Worm (Caenorhabditis elegans): Measurements from ENCODE around the gene Y41D4A.7.

Y41D4A.7 gene

ce11 chrIV:1706996-1707395, 54.4 kb downstream of the Y41D4A.7 start, which contains the start of gene K08D12.4:
Gene K08D12.4, plus strand, starts transcription at chrIV:1707296.
- no peak for TF ChIP-seq ama-1 (optimal IDR thresholded peaks at IDR 0.05)
- TF ChIP-seq crh-2 (tag; optimal IDR thresholded peaks at IDR 0.05), result no peak
- no peak for TF ChIP-seq blmp-1 (tag; optimal IDR thresholded peaks at IDR 0.05; ENCODE audit: insufficient read depth)
- no peak for TF ChIP-seq zag-1 (tag; optimal IDR thresholded peaks at IDR 0.05)
- TF ChIP-seq ceh-82 (tag; optimal IDR thresholded peaks at IDR 0.05), result no peak
- no peak for TF ChIP-seq nhr-23 (tag; optimal IDR thresholded peaks at IDR 0.05)
- no peak for TF ChIP-seq egl-27 (tag; optimal IDR thresholded peaks at IDR 0.05)
- no peak for TF ChIP-seq nhr-11 (tag; optimal IDR thresholded peaks at IDR 0.05)
- no peak for TF ChIP-seq Y55F3AM.14 (GFP tag; optimal IDR thresholded peaks at IDR 0.05)
- TF ChIP-seq F13H6.1 (tag; optimal IDR thresholded peaks at IDR 0.05), result no peak
- TF ChIP-seq ceh-16 (tag; optimal IDR thresholded peaks at IDR 0.05), result no peak
- TF ChIP-seq ztf-1 (GFP tag; conservative IDR thresholded peaks at IDR 0.05), result no peak
- no peak for TF ChIP-seq nhr-25 (tag; optimal IDR thresholded peaks at IDR 0.05)
- no peak for TF ChIP-seq ztf-4 (tag; optimal IDR thresholded peaks at IDR 0.05)
- TF ChIP-seq dmd-4 (tag; optimal IDR thresholded peaks at IDR 0.05), result no peak
- no peak for TF ChIP-seq mdl-1 (tag; optimal IDR thresholded peaks at IDR 0.05)
- no peak for TF ChIP-seq nhr-237 (tag; optimal IDR thresholded peaks at IDR 0.05)
- no peak for TF ChIP-seq lsy-2 (tag; optimal IDR thresholded peaks at IDR 0.05)
- TF ChIP-seq lin-39 (tag; optimal IDR thresholded peaks at IDR 0.05), result no peak
